Worm (Caenorhabditis elegans): ENCODE results near the gene dgtr-1.

ce11 chrV:6505339-6505811 is 8.5 kb downstream of the dgtr-1 start, which contains the start of gene W01A11.7:
- TF ChIP-seq T22C8.4 (GFP tag; IDR thresholded peaks at IDR 0.05), result no peak
- no peak for TF ChIP-seq cog-1 (tag; optimal IDR thresholded peaks at IDR 0.05)
- no peak for TF ChIP-seq ztf-29 (GFP tag; IDR thresholded peaks at IDR 0.05)
- no peak for TF ChIP-seq flt-1 (GFP tag; IDR thresholded peaks at IDR 0.05)
- TF ChIP-seq med-1 (GFP tag; optimal IDR thresholded peaks at IDR 0.05; ENCODE audit: insufficient read depth), result no peak
- TF ChIP-seq ref-1 (GFP tag; conservative IDR thresholded peaks at IDR 0.05), result no peak
- TF ChIP-seq ztf-23 (GFP tag; IDR thresholded peaks at IDR 0.05), result no peak

All from whole organism, midembryonic.